Worm (Caenorhabditis elegans) whole organism, midembryonic: Measurements from ENCODE around the gene srab-25.

ENCODE experiments used
- T22C8.4 ChIP-seq: fragments of 200-800 bp; sonication (Bioruptor generic); IDR thresholded peaks from 2 replicates; pipeline ENCODE4 v1.3.6; 2022; ENCODE audit warnings: missing genetic modification characterization, missing compliant biosample characterization
- cog-1 ChIP-seq: sonication (generic microtip); optimal IDR thresholded peaks from 2 replicates; lab custom pipeline; 2016; ENCODE audit warnings: missing genetic modification characterization, missing compliant biosample characterization
- flt-1 ChIP-seq: fragments of 200-800 bp; sonication (Bioruptor generic); IDR thresholded peaks from 2 replicates; pipeline ENCODE4 v1.3.6; 2022; ENCODE audit warnings: missing genetic modification characterization, missing compliant biosample characterization
- klf-2 ChIP-seq: fragments of 200-800 bp; sonication (Bioruptor generic); conservative IDR thresholded peaks from 2 replicates; pipeline ENCODE4 v1.3.6; 2022; ENCODE audit warnings: missing genetic modification reagents, missing genetic modification characterization, missing compliant biosample characterization
- med-1 ChIP-seq: sonication (generic microtip); optimal IDR thresholded peaks from 2 replicates; lab custom pipeline; 2017; ENCODE audit warnings: missing genetic modification characterization, mild to moderate bottlenecking, missing compliant biosample characterization, antibody characterized with exemption, missing genetic modification reagents; ENCODE audit not compliant: insufficient read depth
- ref-1 ChIP-seq: fragments of 200-800 bp; sonication (Bioruptor generic); conservative IDR thresholded peaks from 2 replicates; pipeline ENCODE4 v1.3.6; 2022; ENCODE audit warnings: missing genetic modification reagents, missing genetic modification characterization, missing compliant biosample characterization
- tab-1 ChIP-seq: fragments of 200-800 bp; sonication (Bioruptor generic); IDR thresholded peaks from 2 replicates; pipeline ENCODE4 v1.3.6; 2022; ENCODE audit warnings: missing genetic modification characterization, missing compliant biosample characterization
- ztf-23 ChIP-seq: fragments of 200-800 bp; sonication (Bioruptor generic); IDR thresholded peaks from 2 replicates; pipeline ENCODE4 v1.3.6; 2022; ENCODE audit warnings: missing genetic modification reagents, missing genetic modification characterization, missing compliant biosample characterization
- ztf-29 ChIP-seq: fragments of 200-800 bp; sonication (Bioruptor generic); IDR thresholded peaks from 2 replicates; pipeline ENCODE4 v1.3.6; 2022; ENCODE audit warnings: missing genetic modification reagents, missing genetic modification characterization, missing compliant biosample characterization

DNA sequence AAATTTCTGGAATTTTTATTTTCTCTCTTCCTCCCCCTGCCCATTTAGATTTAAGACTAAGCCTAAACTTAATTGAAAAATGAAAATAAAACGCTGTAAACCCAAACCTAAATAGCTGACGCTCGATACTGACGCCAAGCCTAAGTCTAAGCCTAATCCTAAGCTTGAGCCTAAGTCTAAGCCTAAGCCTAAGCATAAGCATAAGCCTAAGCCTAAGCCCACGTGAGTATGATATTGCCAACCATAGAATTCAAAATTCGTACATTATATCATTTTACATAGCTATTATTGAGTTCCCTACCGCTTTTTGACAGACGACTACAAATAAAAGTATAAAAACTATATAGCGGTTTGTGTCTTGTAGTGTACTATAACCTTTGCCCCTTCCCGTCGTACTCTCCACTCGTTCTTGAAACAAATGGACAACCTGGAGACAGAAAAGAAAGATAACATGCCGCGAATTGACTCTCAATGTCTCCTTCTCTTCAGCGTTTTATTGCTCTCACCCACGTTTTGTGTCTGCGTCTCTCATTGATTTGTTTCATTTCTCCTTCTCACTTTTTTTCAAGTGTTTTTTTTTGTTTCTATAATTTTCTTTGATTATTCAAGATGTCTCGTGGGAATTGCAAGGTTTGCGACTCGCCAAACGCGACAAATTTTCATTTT lies 2.4 kb upstream of the srab-25 start, which contains the start of gene nhr-256:
- peak; percentile 76; the same call in 1 of the 2 replicates for TF ChIP-seq ztf-29 (GFP tag; lab: Robert Waterston, UW)
- TF ChIP-seq tab-1 (GFP tag; lab: Robert Waterston, UW), result no peak
- TF ChIP-seq flt-1 (GFP tag; lab: Robert Waterston, UW), result no peak
- no peak for TF ChIP-seq T22C8.4 (GFP tag; lab: Robert Waterston, UW)
- TF ChIP-seq cog-1, result peak; percentile 49
- TF ChIP-seq med-1, result no peak
- TF ChIP-seq klf-2 (GFP tag; lab: Robert Waterston, UW), result no peak
- TF ChIP-seq ztf-23, result no peak
- TF ChIP-seq ref-1 (GFP tag; lab: Robert Waterston, UW), result no peak
